Worm (Caenorhabditis elegans): ENCODE results near the gene R10E12.2.

ce11 chrIII:9969371-9969770 is 4.3 kb downstream of the R10E12.2 start:
- TF ChIP-seq tbx-7 (tag; optimal IDR thresholded peaks at IDR 0.05) (no peak), madf-2 (tag; optimal IDR thresholded peaks at IDR 0.05) (no peak), T23F11.4 (GFP tag; optimal IDR thresholded peaks at IDR 0.05) (no peak), nfya-1 (tag; optimal IDR thresholded peaks at IDR 0.05) (no peak), unc-55 (GFP tag; optimal IDR thresholded peaks at IDR 0.05) (no peak), ref-2 (tag; optimal IDR thresholded peaks at IDR 0.05) (no peak), eyg-1 (tag; optimal IDR thresholded peaks at IDR 0.05) (no peak), ama-1 (optimal IDR thresholded peaks at IDR 0.05) (no peak), odd-2 (tag; optimal IDR thresholded peaks at IDR 0.05) (no peak), tbx-2 (tag; optimal IDR thresholded peaks at IDR 0.05) (no peak), unc-86 (tag; optimal IDR thresholded peaks at IDR 0.05) (no peak), lim-6 (tag; optimal IDR thresholded peaks at IDR 0.05) (no peak)

All from whole organism, late embryonic.